Worm (Caenorhabditis elegans) whole organism, midembryonic: Measurements from ENCODE around the gene Y66D12A.11.
A peak's percentile ranks its signal among the peaks of the same experiment; 100 is the strongest.

ENCODE experiments used
- T22C8.4 ChIP-seq: fragments of 200-800 bp; sonication (Bioruptor generic); IDR thresholded peaks from 2 replicates; pipeline ENCODE4 v1.3.6; 2022; ENCODE audit warnings: missing genetic modification characterization, missing compliant biosample characterization
- cog-1 ChIP-seq: sonication (generic microtip); optimal IDR thresholded peaks from 2 replicates; lab custom pipeline; 2016; ENCODE audit warnings: missing genetic modification characterization, missing compliant biosample characterization
- flt-1 ChIP-seq: fragments of 200-800 bp; sonication (Bioruptor generic); IDR thresholded peaks from 2 replicates; pipeline ENCODE4 v1.3.6; 2022; ENCODE audit warnings: missing genetic modification characterization, missing compliant biosample characterization
- klf-2 ChIP-seq: fragments of 200-800 bp; sonication (Bioruptor generic); conservative IDR thresholded peaks from 2 replicates; pipeline ENCODE4 v1.3.6; 2022; ENCODE audit warnings: missing genetic modification reagents, missing genetic modification characterization, missing compliant biosample characterization
- med-1 ChIP-seq: sonication (generic microtip); optimal IDR thresholded peaks from 2 replicates; lab custom pipeline; 2017; ENCODE audit warnings: missing genetic modification characterization, mild to moderate bottlenecking, missing compliant biosample characterization, antibody characterized with exemption, missing genetic modification reagents; ENCODE audit not compliant: insufficient read depth
- ref-1 ChIP-seq: fragments of 200-800 bp; sonication (Bioruptor generic); conservative IDR thresholded peaks from 2 replicates; pipeline ENCODE4 v1.3.6; 2022; ENCODE audit warnings: missing genetic modification reagents, missing genetic modification characterization, missing compliant biosample characterization
- tab-1 ChIP-seq: fragments of 200-800 bp; sonication (Bioruptor generic); IDR thresholded peaks from 2 replicates; pipeline ENCODE4 v1.3.6; 2022; ENCODE audit warnings: missing genetic modification characterization, missing compliant biosample characterization
- ztf-23 ChIP-seq: fragments of 200-800 bp; sonication (Bioruptor generic); IDR thresholded peaks from 2 replicates; pipeline ENCODE4 v1.3.6; 2022; ENCODE audit warnings: missing genetic modification reagents, missing genetic modification characterization, missing compliant biosample characterization
- ztf-29 ChIP-seq: fragments of 200-800 bp; sonication (Bioruptor generic); IDR thresholded peaks from 2 replicates; pipeline ENCODE4 v1.3.6; 2022; ENCODE audit warnings: missing genetic modification reagents, missing genetic modification characterization, missing compliant biosample characterization

Y66D12A.11 gene

ce11 chrIII:11563417-11563949 lies at the start of gene Y66D12A.11:
Y66D12A.11 (plus strand) TSS chrIII:11563467.
- TF ChIP-seq cog-1 (no peak), flt-1 (GFP tag; lab: Robert Waterston, UW) (no peak), tab-1 (GFP tag; lab: Robert Waterston, UW) (0 out of 2 replicates have a peak, but pooled peaks have one; percentile 55)

- TF ChIP-seq T22C8.4 (GFP tag; lab: Robert Waterston, UW) (no peak), med-1 (GFP tag; lab: Kevin White, UChicago) (no peak), ztf-29 (GFP tag; lab: Robert Waterston, UW) (no peak), tab-1 (GFP tag; lab: Robert Waterston, UW) (no peak), cog-1 (no peak), klf-2 (GFP tag; lab: Robert Waterston, UW) (no peak), ztf-23 (GFP tag; lab: Robert Waterston, UW) (no peak), flt-1 (GFP tag; lab: Robert Waterston, UW) (no peak), ref-1 (GFP tag; lab: Robert Waterston, UW) (no peak)
These were observed 39.7 kb upstream of the Y66D12A.11 start, which contains the start of the genes Y66D12A.16 and such-1 for ce11 chrIII:11523504-11524025. Y66D12A.16 (plus strand) TSS chrIII:11523554. such-1 (minus strand) TSS chrIII:11523759.

- TF ChIP-seq cog-1: no peak
These were observed 39.2 kb upstream of the Y66D12A.11 start for ce11 chrIII:11524073-11524472.

- TF ChIP-seq ztf-29 (GFP tag; lab: Robert Waterston, UW): no peak
- no peak for TF ChIP-seq T22C8.4 (GFP tag; lab: Robert Waterston, UW)
- no peak for TF ChIP-seq flt-1 (GFP tag; lab: Robert Waterston, UW)
- no peak for TF ChIP-seq cog-1
- TF ChIP-seq med-1 (GFP tag; lab: Kevin White, UChicago): no peak
- no peak for TF ChIP-seq tab-1 (GFP tag; lab: Robert Waterston, UW)
- TF ChIP-seq ztf-23 (GFP tag; lab: Robert Waterston, UW): no peak
- no peak for TF ChIP-seq ref-1 (GFP tag; lab: Robert Waterston, UW)
- TF ChIP-seq klf-2 (GFP tag; lab: Robert Waterston, UW): no peak
These were observed 36.9 kb upstream of the Y66D12A.11 start, which contains the start of gene xpb-1 for ce11 chrIII:11526396-11526795. xpb-1 (plus strand) TSS chrIII:11526657.

ce11 chrIII:11534624-11535079 lies 28.6 kb upstream of the Y66D12A.11 start, which contains the start of gene nrps-1:
nrps-1 (plus strand) TSS chrIII:11534674.
- no peak for TF ChIP-seq med-1 (GFP tag; lab: Kevin White, UChicago)
- no peak for TF ChIP-seq tab-1 (GFP tag; lab: Robert Waterston, UW)
- no peak for TF ChIP-seq klf-2 (GFP tag; lab: Robert Waterston, UW)
- no peak for TF ChIP-seq ztf-23 (GFP tag; lab: Robert Waterston, UW)
- no peak for TF ChIP-seq ref-1 (GFP tag; lab: Robert Waterston, UW)
- TF ChIP-seq cog-1: no peak
- TF ChIP-seq T22C8.4 (GFP tag; lab: Robert Waterston, UW): no peak
- no peak for TF ChIP-seq ztf-29 (GFP tag; lab: Robert Waterston, UW)
- TF ChIP-seq flt-1 (GFP tag; lab: Robert Waterston, UW): no peak

ce11 chrIII:11535453-11535852 lies 27.8 kb upstream of the Y66D12A.11 start:
- no peak for TF ChIP-seq cog-1
- TF ChIP-seq ztf-23 (GFP tag; lab: Robert Waterston, UW): no peak
- TF ChIP-seq ztf-29 (GFP tag; lab: Robert Waterston, UW): no peak
- TF ChIP-seq ref-1 (GFP tag; lab: Robert Waterston, UW): no peak
- no peak for TF ChIP-seq tab-1 (GFP tag; lab: Robert Waterston, UW)
- peak; percentile 61; the same call in 1 of the 2 replicates for TF ChIP-seq T22C8.4 (GFP tag; lab: Robert Waterston, UW)
- TF ChIP-seq med-1 (GFP tag; lab: Kevin White, UChicago): no peak
- TF ChIP-seq flt-1 (GFP tag; lab: Robert Waterston, UW): no peak

ce11 chrIII:11544947-11545346 lies 18.3 kb upstream of the Y66D12A.11 start:
- no peak for TF ChIP-seq ztf-29 (GFP tag; lab: Robert Waterston, UW)
- TF ChIP-seq ztf-23 (GFP tag; lab: Robert Waterston, UW): no peak
- TF ChIP-seq cog-1: no peak
- no peak for TF ChIP-seq med-1 (GFP tag; lab: Kevin White, UChicago)

ce11 chrIII:11548070-11548469 lies 15.2 kb upstream of the Y66D12A.11 start, which contains the start of gene Y66D12A.13:
Y66D12A.13 (plus strand) TSS chrIII:11548370.
- TF ChIP-seq med-1 (GFP tag; lab: Kevin White, UChicago): no peak
- TF ChIP-seq ref-1 (GFP tag; lab: Robert Waterston, UW): no peak
- TF ChIP-seq klf-2 (GFP tag; lab: Robert Waterston, UW): no peak
- no peak for TF ChIP-seq ztf-29 (GFP tag; lab: Robert Waterston, UW)
- TF ChIP-seq tab-1 (GFP tag; lab: Robert Waterston, UW): no peak
- TF ChIP-seq T22C8.4 (GFP tag; lab: Robert Waterston, UW): no peak
- TF ChIP-seq ztf-23 (GFP tag; lab: Robert Waterston, UW): no peak
- no peak for TF ChIP-seq cog-1
- TF ChIP-seq flt-1 (GFP tag; lab: Robert Waterston, UW): no peak

- TF ChIP-seq cog-1 (no peak), ztf-23 (GFP tag; lab: Robert Waterston, UW) (no peak), T22C8.4 (GFP tag; lab: Robert Waterston, UW) (no peak), med-1 (GFP tag; lab: Kevin White, UChicago) (no peak), ztf-29 (GFP tag; lab: Robert Waterston, UW) (no peak), ref-1 (GFP tag; lab: Robert Waterston, UW) (no peak), flt-1 (GFP tag; lab: Robert Waterston, UW) (no peak), klf-2 (GFP tag; lab: Robert Waterston, UW) (no peak)
These were observed 8.6 kb upstream of the Y66D12A.11 start for ce11 chrIII:11554701-11555111.
